Worm (Caenorhabditis elegans) whole organism, early embryonic: ENCODE results near the gene F22E5.21.
"Not testable (repeated sequence)": the region's sequence is repeated elsewhere in the genome, so short reads cannot be mapped to it uniquely, and the experiment has no call there.

Experiments
- B0310.2 ChIP-seq: sonication (generic microtip); optimal IDR thresholded peaks from 2 replicates; lab custom pipeline; 2016; ENCODE audit warnings: mild to moderate bottlenecking, missing genetic modification characterization, missing compliant biosample characterization
- F13C5.2 ChIP-seq: sonication (generic microtip); optimal IDR thresholded peaks from 2 replicates; lab custom pipeline; 2017; ENCODE audit warnings: mild to moderate bottlenecking, missing genetic modification characterization, inconsistent platforms, missing compliant biosample characterization
- aly-1 ChIP-seq: sonication (generic microtip); optimal IDR thresholded peaks from 2 replicates; lab custom pipeline; 2016; ENCODE audit warnings: missing genetic modification characterization, missing compliant biosample characterization
- ama-1 ChIP-seq: fragments of 150-350 bp; optimal IDR thresholded peaks from 2 replicates; lab custom pipeline; 2014
- ceh-13 ChIP-seq: fragments of 200-800 bp; sonication (Bioruptor generic); optimal IDR thresholded peaks from 2 replicates; lab custom pipeline; 2018; ENCODE audit warnings: mild to moderate bottlenecking, missing genetic modification characterization, missing compliant biosample characterization
- ceh-36 ChIP-seq: sonication (generic microtip); optimal IDR thresholded peaks from 2 replicates; lab custom pipeline; 2016; ENCODE audit warnings: missing genetic modification characterization, inconsistent platforms, missing compliant biosample characterization
- ets-7 ChIP-seq: sonication (generic microtip); optimal IDR thresholded peaks from 2 replicates; lab custom pipeline; 2016; ENCODE audit warnings: missing genotype, missing genetic modification characterization, missing compliant biosample characterization
- flt-1 ChIP-seq: fragments of 200-800 bp; sonication (Bioruptor generic); IDR thresholded peaks from 2 replicates; pipeline ENCODE4 v1.3.6; 2022; ENCODE audit warnings: missing genetic modification characterization, missing compliant biosample characterization
- hmbx-1 ChIP-seq: sonication (generic microtip); optimal IDR thresholded peaks from 2 replicates; lab custom pipeline; 2016; ENCODE audit warnings: mild to moderate bottlenecking, missing genetic modification characterization, missing compliant biosample characterization
- hmg-4 ChIP-seq: fragments of 200-800 bp; sonication (Bioruptor generic); optimal IDR thresholded peaks from 2 replicates; lab custom pipeline; 2018; ENCODE audit warnings: mild to moderate bottlenecking, missing genetic modification characterization, missing compliant biosample characterization
- hnd-1 ChIP-seq: sonication (generic microtip); optimal IDR thresholded peaks from 2 replicates; lab custom pipeline; 2016; ENCODE audit warnings: missing genetic modification characterization, missing compliant biosample characterization
- pes-1 ChIP-seq: fragments of 200-800 bp; sonication (Bioruptor generic); IDR thresholded peaks from 2 replicates; pipeline ENCODE4 v1.3.6; 2022; ENCODE audit warnings: missing genetic modification reagents, missing genetic modification characterization, missing compliant biosample characterization
- scrt-1 ChIP-seq: fragments of 200-800 bp; sonication (Bioruptor generic); IDR thresholded peaks from 2 replicates; pipeline ENCODE4 v1.3.6; 2022; ENCODE audit warnings: missing genetic modification characterization, missing compliant biosample characterization
- sea-1 ChIP-seq: fragments of 200-800 bp; sonication (Bioruptor generic); conservative IDR thresholded peaks from 2 replicates; pipeline ENCODE4 v1.3.6; 2022; ENCODE audit warnings: missing genetic modification characterization, missing compliant biosample characterization
- tbx-11 ChIP-seq: fragments of 200-800 bp; sonication (Bioruptor generic); IDR thresholded peaks from 2 replicates; pipeline ENCODE4 v1.3.6; 2022; ENCODE audit warnings: missing genetic modification characterization, missing compliant biosample characterization
- tbx-37 ChIP-seq: fragments of 200-800 bp; sonication (Bioruptor generic); conservative IDR thresholded peaks from 2 replicates; pipeline ENCODE4 v1.3.6; 2022; ENCODE audit warnings: missing genetic modification reagents, missing genetic modification characterization, missing compliant biosample characterization
- tra-4 ChIP-seq: sonication (generic microtip); optimal IDR thresholded peaks from 2 replicates; lab custom pipeline; 2017; ENCODE audit warnings: missing genetic modification characterization, missing compliant biosample characterization

F22E5.21 gene

ce11 chrII:2627154-2627799 lies 10.0 kb downstream of the F22E5.21 start, which contains the start of gene sri-71:
Gene sri-71 (plus strand): TSS chrII:2627749.
- TF ChIP-seq scrt-1 (GFP tag; lab: Robert Waterston, UW) (no peak), ama-1 (no peak)

ce11 chrII:2624792-2625191 lies 12.5 kb downstream of the F22E5.21 start, which contains the start of gene lgc-28:
Gene lgc-28 (plus strand): TSS chrII:2625092.
- TF ChIP-seq ceh-36 (tag; lab: Kevin White, UChicago) (no peak), aly-1 (tag; lab: Kevin White, UChicago) (no peak), ets-7 (tag; lab: Kevin White, UChicago) (no peak), ceh-13 (no peak), tra-4 (tag; lab: Kevin White, UChicago) (no peak), hmg-4 (GFP tag; lab: Kevin White, UChicago) (no peak), hmbx-1 (no peak), hnd-1 (tag; lab: Kevin White, UChicago) (no peak), ama-1 (no peak), sea-1 (GFP tag; lab: Robert Waterston, UW) (no peak), B0310.2 (tag; lab: Kevin White, UChicago) (no peak), flt-1 (GFP tag; lab: Robert Waterston, UW) (no peak), pes-1 (GFP tag; lab: Robert Waterston, UW) (no peak), tbx-11 (GFP tag; lab: Robert Waterston, UW) (no peak), F13C5.2 (tag; lab: Kevin White, UChicago) (no peak), tbx-37 (no peak), scrt-1 (GFP tag; lab: Robert Waterston, UW) (no peak)

- not testable (repeated sequence) for TF ChIP-seq tbx-37; scrt-1 (GFP tag; lab: Robert Waterston, UW); tra-4 (tag; lab: Kevin White, UChicago)
Observed at ce11 chrII:2622936-2623452, 14.3 kb downstream of the F22E5.21 start, which contains the start of gene D2062.4. Gene D2062.4 (plus strand): TSS chrII:2623402.

DNA sequence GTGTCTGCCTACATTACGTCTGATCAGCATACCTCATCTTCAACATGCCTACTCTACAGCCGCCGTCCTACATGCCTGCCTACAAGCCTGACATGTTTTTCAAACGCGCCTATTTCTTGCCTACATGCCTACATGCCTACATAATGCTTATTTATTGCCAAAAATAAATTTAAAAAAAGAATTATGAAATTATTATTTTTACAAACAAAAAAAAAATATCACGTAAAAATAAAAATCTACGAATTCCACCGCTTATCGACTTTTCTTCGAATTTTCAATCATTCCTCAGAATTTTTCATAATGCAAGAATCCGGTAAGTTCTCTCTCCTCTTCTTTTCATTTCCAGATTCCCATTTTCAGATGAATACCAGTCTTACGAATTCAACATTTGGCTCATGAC lies 14.8 kb downstream of the F22E5.21 start, which contains the start of gene D2062.5:
D2062.5 (plus strand) TSS at position 301 of the 400 bp plus-strand sequence.
- TF ChIP-seq ama-1 (no peak), ceh-36 (tag; lab: Kevin White, UChicago) (no peak)

DNA sequence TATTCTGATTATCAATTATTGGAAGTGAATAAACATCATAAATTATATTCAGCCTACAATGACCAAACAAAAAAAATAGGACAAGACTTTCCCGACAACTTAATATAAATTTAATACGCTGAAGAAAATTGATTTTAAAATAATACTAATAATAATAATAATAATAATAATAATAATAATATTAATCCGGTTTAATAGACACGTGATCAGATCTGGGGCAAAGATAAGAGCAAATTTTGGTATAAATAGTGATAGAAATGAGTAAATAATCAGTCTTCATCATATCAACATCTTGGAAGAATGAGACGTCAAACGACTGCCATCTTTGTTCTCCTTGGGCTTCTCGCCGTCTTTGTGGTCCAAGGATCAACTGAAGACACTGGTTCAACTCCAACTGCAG lies 18.1 kb downstream of the F22E5.21 start, which contains the start of gene msrp-6:
msrp-6 (plus strand) TSS at position 301 of the 400 bp plus-strand sequence.
- TF ChIP-seq ets-7 (tag; lab: Kevin White, UChicago); aly-1 (tag; lab: Kevin White, UChicago); pes-1 (GFP tag; lab: Robert Waterston, UW): not testable (repeated sequence)

ce11 chrII:2616634-2617033 lies 20.6 kb downstream of the F22E5.21 start, which contains the start of gene msrp-5:
Gene msrp-5 (plus strand): TSS chrII:2616934.
- not testable (repeated sequence) for TF ChIP-seq B0310.2 (tag; lab: Kevin White, UChicago); hnd-1 (tag; lab: Kevin White, UChicago); ceh-13

DNA sequence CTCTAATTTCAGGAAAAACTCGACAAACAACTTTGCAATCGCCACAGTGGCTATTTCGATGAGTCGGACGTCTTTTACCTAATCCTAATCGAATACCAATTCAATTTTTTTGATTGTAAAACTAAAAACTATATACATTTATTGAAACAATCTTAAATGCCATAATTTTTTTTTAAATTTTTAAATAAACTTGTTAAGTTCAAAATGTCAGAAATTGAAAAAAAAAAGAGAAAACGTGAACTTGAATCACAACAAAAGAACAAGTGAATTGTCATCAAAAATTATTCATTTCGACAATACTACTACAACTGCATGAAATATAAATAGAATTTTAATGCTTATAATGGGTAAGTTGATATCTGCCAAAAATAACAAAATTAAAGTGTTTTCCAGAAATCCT lies 25.0 kb downstream of the F22E5.21 start, which contains the start of gene D2062.13:
D2062.13 (plus strand) TSS at position 301 of the 400 bp plus-strand sequence.
- TF ChIP-seq scrt-1 (GFP tag; lab: Robert Waterston, UW); F13C5.2 (tag; lab: Kevin White, UChicago); tbx-11 (GFP tag; lab: Robert Waterston, UW): not testable (repeated sequence)

DNA sequence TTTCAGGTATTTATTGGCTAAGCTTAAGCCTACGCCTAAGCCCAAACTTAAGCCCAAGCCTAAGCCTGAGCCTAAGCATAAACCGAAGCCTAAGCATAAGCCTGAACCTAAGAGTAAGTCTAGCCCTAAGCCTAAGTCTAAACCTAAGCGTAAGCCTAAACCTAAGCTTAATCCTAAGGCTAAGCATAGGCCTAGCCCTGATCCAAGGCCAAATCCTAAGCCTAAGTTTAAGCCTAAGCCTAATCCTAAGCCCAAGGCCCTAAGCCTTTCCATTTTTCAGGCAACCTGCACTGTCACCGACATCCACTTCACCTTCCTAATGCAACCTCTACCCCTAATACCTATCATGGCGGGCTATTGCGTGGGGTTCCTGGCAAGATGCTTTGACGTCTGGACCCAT lies 26.2 kb downstream of the F22E5.21 start:
- TF ChIP-seq tbx-11 (GFP tag; lab: Robert Waterston, UW) (no peak), scrt-1 (GFP tag; lab: Robert Waterston, UW) (no peak), pes-1 (GFP tag; lab: Robert Waterston, UW) (no peak), hmbx-1 (no peak), sea-1 (GFP tag; lab: Robert Waterston, UW) (no peak), ceh-36 (tag; lab: Kevin White, UChicago) (peak; percentile 52)

DNA sequence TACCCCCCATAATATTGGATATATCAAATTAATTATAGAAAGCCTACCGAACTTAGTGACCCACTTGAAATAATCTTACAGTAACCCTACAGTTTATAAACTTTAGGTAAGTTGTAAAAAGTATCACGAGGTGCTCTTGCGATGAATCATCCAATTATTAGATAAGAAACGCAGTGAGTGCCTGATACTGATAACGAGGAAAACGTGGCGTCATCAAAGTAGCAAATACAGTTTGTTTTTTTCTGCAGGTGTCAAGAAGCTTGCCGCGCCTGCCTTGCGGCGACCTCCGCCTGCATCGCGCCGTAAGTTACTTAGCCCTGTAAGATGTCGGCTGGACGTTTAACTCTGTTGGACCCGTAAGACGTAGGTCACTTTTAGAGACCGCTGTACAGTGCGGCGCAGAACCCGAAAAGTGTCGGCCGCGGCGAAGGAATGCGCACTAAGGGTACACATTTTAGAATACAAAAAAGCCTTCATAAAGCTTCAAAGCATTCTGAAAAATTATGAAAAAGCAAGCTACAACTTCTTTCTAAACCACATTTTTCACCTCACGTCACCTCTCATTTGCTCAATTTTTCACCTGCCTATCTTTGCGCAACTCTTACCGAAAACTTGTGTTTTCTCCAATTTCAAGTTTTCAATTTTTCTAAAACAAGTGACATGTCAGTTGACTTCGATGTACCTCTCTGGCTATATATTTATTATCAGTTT lies 26.9 kb downstream of the F22E5.21 start, which contains the start of gene sri-38:
sri-38 (plus strand) TSS at position 661 of the 711 bp plus-strand sequence.
- TF ChIP-seq hnd-1 (tag; lab: Kevin White, UChicago) (no peak), scrt-1 (GFP tag; lab: Robert Waterston, UW) (no peak), hmbx-1 (no peak), ama-1 (no peak), tbx-37 (no peak), hmg-4 (GFP tag; lab: Kevin White, UChicago) (no peak), tbx-11 (GFP tag; lab: Robert Waterston, UW) (no peak), tra-4 (tag; lab: Kevin White, UChicago) (no peak), ceh-13 (no peak), flt-1 (GFP tag; lab: Robert Waterston, UW) (no peak)
